Worm (Caenorhabditis elegans) whole organism, late embryonic: ENCODE measurements around the gene nspc-9.

Source experiments
- C38D4.7 ChIP-seq: fragments of 200-800 bp; sonication (Bioruptor generic); optimal IDR thresholded peaks from 2 replicates; lab custom pipeline; 2018; ENCODE audit warnings: mild to moderate bottlenecking, missing genetic modification characterization, moderate library complexity, missing compliant biosample characterization
- F13H6.1 ChIP-seq: sonication (generic microtip); optimal IDR thresholded peaks from 2 replicates; lab custom pipeline; 2016; ENCODE audit warnings: missing genetic modification characterization, missing compliant biosample characterization
- K09A11.1 ChIP-seq: sonication (generic microtip); optimal IDR thresholded peaks from 2 replicates; lab custom pipeline; 2017; ENCODE audit warnings: antibody characterized with exemption, mild to moderate bottlenecking, missing genetic modification characterization, missing compliant biosample characterization; ENCODE audit not compliant: insufficient read depth
- T23F11.4 ChIP-seq: fragments of 200-800 bp; sonication (Bioruptor generic); optimal IDR thresholded peaks from 2 replicates; lab custom pipeline; 2018; ENCODE audit warnings: mild to moderate bottlenecking, missing genetic modification characterization, missing compliant biosample characterization
- Y22D7AL.16 ChIP-seq: sonication (generic microtip); optimal IDR thresholded peaks from 2 replicates; lab custom pipeline; 2016; ENCODE audit warnings: missing genetic modification characterization, missing compliant biosample characterization
- ama-1 ChIP-seq: fragments of 150-350 bp; optimal IDR thresholded peaks from 2 replicates; lab custom pipeline; 2014
- ceh-14 ChIP-seq: sonication (generic microtip); optimal IDR thresholded peaks from 2 replicates; lab custom pipeline; 2016; ENCODE audit warnings: missing genotype, missing genetic modification characterization, missing compliant biosample characterization
- ceh-19 ChIP-seq: fragments of 200-800 bp; sonication (Bioruptor generic); optimal IDR thresholded peaks from 2 replicates; lab custom pipeline; 2018; ENCODE audit warnings: mild to moderate bottlenecking, missing genetic modification characterization, missing compliant biosample characterization
- ceh-2 ChIP-seq: sonication (generic microtip); optimal IDR thresholded peaks from 2 replicates; lab custom pipeline; 2016; ENCODE audit warnings: missing genotype, missing genetic modification characterization, missing compliant biosample characterization
- ceh-22 ChIP-seq: sonication (generic microtip); optimal IDR thresholded peaks from 2 replicates; lab custom pipeline; 2017; ENCODE audit warnings: missing biosample characterization, missing genetic modification characterization
- ceh-24 ChIP-seq: sonication (generic microtip); optimal IDR thresholded peaks from 2 replicates; lab custom pipeline; 2016; ENCODE audit warnings: mild to moderate bottlenecking, missing genetic modification characterization, missing compliant biosample characterization
- ceh-30 ChIP-seq: fragments of 150-350 bp; optimal IDR thresholded peaks from 2 replicates; lab custom pipeline; 2014; ENCODE audit warnings: missing biosample characterization, missing genetic modification characterization
- ceh-31 ChIP-seq: sonication (generic microtip); optimal IDR thresholded peaks from 2 replicates; lab custom pipeline; 2016; ENCODE audit warnings: missing genetic modification characterization, missing compliant biosample characterization
- ceh-34 ChIP-seq: sonication (generic microtip); optimal IDR thresholded peaks from 2 replicates; lab custom pipeline; 2016; ENCODE audit warnings: mild to moderate bottlenecking, missing genetic modification characterization, missing compliant biosample characterization
- ceh-45 ChIP-seq: fragments of 200-800 bp; sonication (Bioruptor generic); IDR thresholded peaks from 2 replicates; pipeline ENCODE4 v1.3.6; 2022; ENCODE audit warnings: missing genetic modification reagents, missing genetic modification characterization, missing compliant biosample characterization
- ceh-48 ChIP-seq: sonication (generic microtip); optimal IDR thresholded peaks from 2 replicates; lab custom pipeline; 2016; ENCODE audit warnings: missing genetic modification characterization, inconsistent platforms, missing compliant biosample characterization
- ceh-6 ChIP-seq: fragments of 200-800 bp; sonication (Bioruptor generic); optimal IDR thresholded peaks from 2 replicates; lab custom pipeline; 2018; ENCODE audit warnings: mild to moderate bottlenecking, missing genetic modification characterization, missing compliant biosample characterization
- dve-1 ChIP-seq: sonication (generic microtip); optimal IDR thresholded peaks from 2 replicates; lab custom pipeline; 2017; ENCODE audit warnings: antibody characterized with exemption, mild to moderate bottlenecking, missing genetic modification characterization, missing compliant biosample characterization
- elt-2 ChIP-seq: sonication (generic microtip); optimal IDR thresholded peaks from 2 replicates; lab custom pipeline; 2016; ENCODE audit warnings: missing genetic modification reagents, missing genetic modification characterization, missing compliant biosample characterization
- ets-4 ChIP-seq: sonication (generic microtip); optimal IDR thresholded peaks from 2 replicates; lab custom pipeline; 2016; ENCODE audit warnings: missing genetic modification characterization, missing compliant biosample characterization
- fax-1 ChIP-seq: sonication (generic microtip); optimal IDR thresholded peaks from 2 replicates; lab custom pipeline; 2016; ENCODE audit warnings: missing genotype, missing genetic modification characterization, missing compliant biosample characterization
- fkh-6 ChIP-seq: sonication (generic microtip); optimal IDR thresholded peaks from 2 replicates; lab custom pipeline; 2016; ENCODE audit warnings: missing genetic modification characterization, missing compliant biosample characterization
- gmeb-2 ChIP-seq: sonication (generic microtip); optimal IDR thresholded peaks from 2 replicates; lab custom pipeline; 2016; ENCODE audit warnings: missing genetic modification characterization, inconsistent platforms, missing compliant biosample characterization
- hlh-13 ChIP-seq: fragments of 200-800 bp; sonication (Bioruptor generic); optimal IDR thresholded peaks from 2 replicates; lab custom pipeline; 2018; ENCODE audit warnings: mild to moderate bottlenecking, missing genetic modification characterization, missing compliant biosample characterization
- hlh-15 ChIP-seq: sonication (generic microtip); optimal IDR thresholded peaks from 2 replicates; lab custom pipeline; 2016; ENCODE audit warnings: missing genetic modification characterization, missing compliant biosample characterization
- hlh-30 ChIP-seq: sonication (generic microtip); optimal IDR thresholded peaks from 2 replicates; lab custom pipeline; 2017; ENCODE audit warnings: antibody characterized with exemption, missing genetic modification characterization, missing compliant biosample characterization; ENCODE audit not compliant: insufficient read depth
- hlh-8 ChIP-seq: sonication (generic microtip); optimal IDR thresholded peaks from 2 replicates; lab custom pipeline; 2016; ENCODE audit warnings: missing genotype, missing genetic modification characterization, missing compliant biosample characterization
- lin-11 ChIP-seq: fragments of 200-800 bp; sonication (Bioruptor generic); optimal IDR thresholded peaks from 2 replicates; lab custom pipeline; 2018; ENCODE audit warnings: mild to moderate bottlenecking, missing genetic modification characterization, missing compliant biosample characterization
- madf-2 ChIP-seq: sonication (generic microtip); optimal IDR thresholded peaks from 2 replicates; lab custom pipeline; 2017; ENCODE audit warnings: missing genetic modification characterization, missing compliant biosample characterization
- nfya-1 ChIP-seq: sonication (generic microtip); optimal IDR thresholded peaks from 2 replicates; lab custom pipeline; 2017; ENCODE audit warnings: missing genetic modification characterization, mild to moderate bottlenecking, missing compliant biosample characterization, antibody characterized with exemption, moderate library complexity
- nhr-11 ChIP-seq: fragments of 150-350 bp; optimal IDR thresholded peaks from 2 replicates; lab custom pipeline; 2014; ENCODE audit warnings: missing biosample characterization, missing genetic modification characterization
- nhr-232 ChIP-seq: sonication (generic microtip); optimal IDR thresholded peaks from 2 replicates; lab custom pipeline; 2016; ENCODE audit warnings: missing genetic modification characterization, missing compliant biosample characterization
- npax-4 ChIP-seq: sonication (generic microtip); optimal IDR thresholded peaks from 2 replicates; lab custom pipeline; 2016; ENCODE audit warnings: missing genetic modification characterization, missing compliant biosample characterization
- odd-2 ChIP-seq: sonication (generic microtip); optimal IDR thresholded peaks from 2 replicates; lab custom pipeline; 2017; ENCODE audit warnings: antibody characterized with exemption, mild to moderate bottlenecking, missing genetic modification characterization, missing compliant biosample characterization
- pag-3 ChIP-seq: sonication (generic microtip); optimal IDR thresholded peaks from 2 replicates; lab custom pipeline; 2016; ENCODE audit warnings: missing compliant biosample characterization, missing genetic modification characterization, borderline replicate concordance
- pha-4 ChIP-seq: fragments of 150-350 bp; optimal IDR thresholded peaks from 2 replicates; lab custom pipeline; 2018; ENCODE audit warnings: missing biosample characterization, missing genetic modification reagents, missing genetic modification characterization
- pqm-1 ChIP-seq: sonication (generic microtip); optimal IDR thresholded peaks from 2 replicates; lab custom pipeline; 2016; ENCODE audit warnings: missing genetic modification characterization, missing compliant biosample characterization
- ref-2 ChIP-seq: sonication (generic microtip); optimal IDR thresholded peaks from 2 replicates; lab custom pipeline; 2016; ENCODE audit warnings: missing genetic modification characterization, missing compliant biosample characterization
- sdc-2 ChIP-seq: sonication (generic microtip); optimal IDR thresholded peaks from 2 replicates; lab custom pipeline; 2016; ENCODE audit warnings: missing genotype, missing genetic modification characterization, missing compliant biosample characterization
- sox-2 ChIP-seq: fragments of 200-800 bp; sonication (Bioruptor generic); IDR thresholded peaks from 2 replicates; pipeline ENCODE4 v1.3.6; 2022; ENCODE audit warnings: missing genetic modification reagents, missing genetic modification characterization, missing compliant biosample characterization
- syd-9 ChIP-seq: sonication (generic microtip); optimal IDR thresholded peaks from 2 replicates; lab custom pipeline; 2016; ENCODE audit warnings: mild to moderate bottlenecking, missing genetic modification characterization, moderate library complexity, missing compliant biosample characterization
- tbx-2 ChIP-seq: sonication (generic microtip); optimal IDR thresholded peaks from 2 replicates; lab custom pipeline; 2016; ENCODE audit warnings: missing genetic modification characterization, missing compliant biosample characterization
- tbx-7 ChIP-seq: sonication (generic microtip); optimal IDR thresholded peaks from 2 replicates; lab custom pipeline; 2016; ENCODE audit warnings: missing genotype, missing genetic modification characterization, missing compliant biosample characterization
- unc-3 ChIP-seq, 2 experiments: fragments of 200-800 bp in 1 of 2; sonication (Bioruptor generic) in 1 of 2; sonication (generic microtip) in 1 of 2; conservative IDR thresholded peaks in 1 of 2; optimal IDR thresholded peaks in 1 of 2; 2 replicates each; pipeline versions ENCODE4 v1.3.6 to Lab custom; 2016 to 2022; ENCODE audit warnings: missing compliant biosample characterization in 2 of 2, missing genetic modification characterization in 2 of 2, missing genetic modification reagents in 1 of 2
- unc-42 ChIP-seq: sonication (generic microtip); optimal IDR thresholded peaks from 2 replicates; lab custom pipeline; 2016; ENCODE audit warnings: missing genotype, missing genetic modification characterization, missing compliant biosample characterization
- ztf-16 ChIP-seq: sonication (generic microtip); optimal IDR thresholded peaks from 2 replicates; lab custom pipeline; 2017; ENCODE audit warnings: missing genetic modification characterization, missing compliant biosample characterization

nspc-9 gene

DNA sequence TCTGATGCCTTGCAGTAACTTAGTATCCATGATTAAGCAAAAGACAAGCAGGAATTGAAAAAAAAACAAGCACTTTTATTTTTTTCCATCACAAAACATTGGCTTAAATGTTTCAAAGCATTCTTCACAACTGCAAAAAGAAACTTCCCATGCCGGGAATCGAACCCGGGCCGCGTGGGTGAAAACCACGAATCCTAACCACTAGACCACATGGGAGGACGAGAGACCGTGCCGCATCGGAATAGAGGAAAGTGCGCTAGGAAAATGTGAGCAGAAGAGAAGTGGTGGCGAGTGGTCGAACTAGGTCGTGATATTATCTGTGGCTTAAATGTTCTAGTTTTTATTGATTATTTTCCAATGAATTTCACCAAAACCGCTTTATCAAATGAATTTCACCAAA, 24.3 kb upstream of the nspc-9 start (continued):
- TF ChIP-seq ceh-2 (tag; lab: Kevin White, UChicago) (peak; percentile 19), pag-3 (no peak), ceh-48 (tag; lab: Kevin White, UChicago) (peak; percentile 27), hlh-15 (tag; lab: Kevin White, UChicago) (no peak), ceh-24 (tag; lab: Kevin White, UChicago) (no peak), hlh-13 (no peak), sdc-2 (tag; lab: Kevin White, UChicago) (peak; percentile 92), fkh-6 (no peak), nfya-1 (peak; percentile 38), F13H6.1 (tag; lab: Kevin White, UChicago) (no peak), odd-2 (tag; lab: Kevin White, UChicago) (no peak), nhr-232 (tag; lab: Kevin White, UChicago) (peak; percentile 43), lin-11 (tag; lab: Kevin White, UChicago) (peak; percentile 47), elt-2 (peak; percentile 67), fax-1 (tag; lab: Kevin White, UChicago) (peak; percentile 1), pha-4 (tag; lab: Kevin White, UChicago) (no peak)

- TF ChIP-seq ref-2 (tag; lab: Kevin White, UChicago) (no peak), K09A11.1 (tag; lab: Kevin White, UChicago) (no peak)
Observed at ce11 chrX:12365388-12365787, 22.2 kb upstream of the nspc-9 start, which contains the start of gene F19H6.4. Gene F19H6.4, plus strand, starts transcription at chrX:12365688.

- TF ChIP-seq Y22D7AL.16 (tag; lab: Kevin White, UChicago) (no peak), hlh-30 (tag; lab: Kevin White, UChicago) (no peak), npax-4 (tag; lab: Kevin White, UChicago) (no peak), nhr-11 (no peak), ceh-34 (tag; lab: Kevin White, UChicago) (no peak)
Observed at ce11 chrX:12364804-12365203, 21.6 kb upstream of the nspc-9 start, which contains the start of gene F19H6.5. Gene F19H6.5, minus strand, starts transcription at chrX:12364904.

DNA sequence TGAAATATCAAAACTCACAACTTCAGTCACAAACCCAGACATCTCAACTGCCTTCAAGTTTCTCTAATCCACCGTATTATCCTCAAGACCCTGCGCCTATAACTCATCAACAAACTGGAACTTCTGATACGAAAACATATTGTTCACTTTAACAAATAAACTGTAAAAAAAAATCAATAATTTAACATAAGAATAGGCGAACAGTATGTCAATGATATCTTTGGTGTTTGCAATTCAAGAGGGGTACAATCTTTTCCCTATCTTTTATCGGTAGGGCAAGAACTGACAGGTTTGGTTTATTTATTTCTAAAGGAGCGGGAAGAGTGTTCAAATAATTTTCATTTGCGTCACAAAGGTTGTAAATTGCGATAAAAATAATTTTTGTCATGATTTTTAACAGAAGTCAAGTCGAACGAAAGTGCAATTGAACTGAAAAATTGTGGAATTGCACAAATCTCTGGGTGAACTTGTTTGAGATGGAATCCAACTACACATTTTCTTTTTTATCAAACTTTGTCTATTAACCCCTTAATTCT, 19.8 kb upstream of the nspc-9 start:
- no peak for TF ChIP-seq ceh-6 (GFP tag; lab: Kevin White, UChicago)
- TF ChIP-seq ceh-48 (tag; lab: Kevin White, UChicago): peak; percentile 38
- peak; percentile 1 for TF ChIP-seq ceh-30 (tag; lab: Kevin White, UChicago)
- no peak for TF ChIP-seq ceh-45 (GFP tag; lab: Robert Waterston, UW)
- TF ChIP-seq madf-2 (tag; lab: Kevin White, UChicago): no peak
- TF ChIP-seq npax-4 (tag; lab: Kevin White, UChicago): no peak
- no peak for TF ChIP-seq hlh-13
- peak; percentile 71 for TF ChIP-seq tbx-2 (tag; lab: Kevin White, UChicago)
- TF ChIP-seq sdc-2 (tag; lab: Kevin White, UChicago): peak; percentile 99
- no peak for TF ChIP-seq T23F11.4 (GFP tag; lab: Kevin White, UChicago)
- no peak for TF ChIP-seq pha-4 (tag; lab: Kevin White, UChicago)
- no peak for TF ChIP-seq hlh-8 (tag; lab: Kevin White, UChicago)
- peak; percentile 87 for TF ChIP-seq nfya-1
- no peak for TF ChIP-seq sox-2 (GFP tag; lab: Robert Waterston, UW)
- TF ChIP-seq C38D4.7 (GFP tag; lab: Kevin White, UChicago): no peak
- TF ChIP-seq unc-3 (GFP tag; conservative IDR thresholded peaks at IDR 0.05; lab: Robert Waterston, UW): peak; percentile 9; the same call in 1 of the 2 replicates
- peak; percentile 55 for TF ChIP-seq unc-3 (tag; optimal IDR thresholded peaks at IDR 0.05; lab: Kevin White, UChicago)
- no peak for TF ChIP-seq ceh-22 (tag; lab: Kevin White, UChicago)
- TF ChIP-seq ets-4 (tag; lab: Kevin White, UChicago): peak; percentile 53
- no peak for TF ChIP-seq gmeb-2
- TF ChIP-seq pqm-1 (tag; lab: Kevin White, UChicago): peak; percentile 33
- peak; percentile 42 for TF ChIP-seq ceh-14 (tag; lab: Kevin White, UChicago)
- no peak for TF ChIP-seq tbx-7 (tag; lab: Kevin White, UChicago)
- peak; percentile 64 for TF ChIP-seq ceh-31 (tag; lab: Kevin White, UChicago)
- TF ChIP-seq ama-1: no peak
- no peak for TF ChIP-seq odd-2 (tag; lab: Kevin White, UChicago)
- no peak for TF ChIP-seq ceh-24 (tag; lab: Kevin White, UChicago)
- TF ChIP-seq unc-42: peak; percentile 65
- peak; percentile 96 for TF ChIP-seq dve-1
- no peak for TF ChIP-seq ztf-16
- TF ChIP-seq syd-9: peak; percentile 51
- TF ChIP-seq ceh-19 (GFP tag; lab: Kevin White, UChicago): no peak
